Fruit fly (Drosophila melanogaster) whole organism, pupa: ENCODE results near the gene Ras85D.

Source experiments
- CG15710 ChIP-seq: fragments of 200-800 bp; sonication (Bioruptor generic); optimal IDR thresholded peaks from 2 replicates; lab custom pipeline; 2018; ENCODE audit warnings: missing biosample characterization, mild to moderate bottlenecking, missing genetic modification characterization, moderate library complexity
- CG8301 ChIP-seq: fragments of 200-800 bp; sonication (Bioruptor generic); optimal IDR thresholded peaks from 2 replicates; lab custom pipeline; 2018; ENCODE audit warnings: missing biosample characterization, mild to moderate bottlenecking, missing genetic modification characterization
- CG9948 ChIP-seq: fragments of 200-800 bp; sonication (Bioruptor generic); optimal IDR thresholded peaks from 2 replicates; lab custom pipeline; 2018; ENCODE audit warnings: missing biosample characterization, mild to moderate bottlenecking, missing genetic modification characterization, moderate library complexity
- D1 ChIP-seq: fragments of 200-800 bp; sonication (Bioruptor generic); optimal IDR thresholded peaks from 2 replicates; lab custom pipeline; 2018; ENCODE audit warnings: missing biosample characterization, mild to moderate bottlenecking, missing genetic modification characterization, moderate library complexity
- EcR ChIP-seq: fragments of 200-800 bp; sonication (Bioruptor generic); optimal IDR thresholded peaks from 3 replicates; lab custom pipeline; 2019; ENCODE audit warnings: missing biosample characterization, missing genetic modification characterization, mild to moderate bottlenecking, moderate library complexity, missing genetic modification reagents
- fd96Ca ChIP-seq: fragments of 200-800 bp; sonication (Bioruptor generic); IDR thresholded peaks from 3 replicates; pipeline ENCODE4 v1.3.6; 2022; ENCODE audit warnings: missing biosample characterization, missing genetic modification characterization

dm6 chr3R:9510070-9510518 is 2.8 kb downstream of the Ras85D start, which contains the start of gene rump:
- TF ChIP-seq EcR (GFP tag; lab: Kevin White, UChicago) (no peak), D1 (tag; lab: Kevin White, UChicago) (no peak), CG9948 (tag; lab: Kevin White, UChicago) (no peak), CG8301 (tag; lab: Kevin White, UChicago) (no peak), CG15710 (tag; lab: Kevin White, UChicago) (no peak), fd96Ca (GFP tag; lab: Robert Waterston, UW) (no peak)
